Worm (Caenorhabditis elegans): ENCODE measurements around the gene Y110A2AL.7.

ce11 chrII:2884810-2885209 is 41.8 kb upstream of the Y110A2AL.7 start, which contains the start of gene pigw-1:
- TF ChIP-seq ces-1 (GFP tag; optimal IDR thresholded peaks at IDR 0.05) = no peak
- no peak for TF ChIP-seq nhr-6 (tag; optimal IDR thresholded peaks at IDR 0.05)
- no peak for TF ChIP-seq pqm-1 (tag; optimal IDR thresholded peaks at IDR 0.05)
- no peak for TF ChIP-seq T20F7.1 (GFP tag; optimal IDR thresholded peaks at IDR 0.05)
- TF ChIP-seq ama-1 (optimal IDR thresholded peaks at IDR 0.05) = no peak
